Worm (Caenorhabditis elegans): ENCODE results near the gene ppgn-1.

DNA sequence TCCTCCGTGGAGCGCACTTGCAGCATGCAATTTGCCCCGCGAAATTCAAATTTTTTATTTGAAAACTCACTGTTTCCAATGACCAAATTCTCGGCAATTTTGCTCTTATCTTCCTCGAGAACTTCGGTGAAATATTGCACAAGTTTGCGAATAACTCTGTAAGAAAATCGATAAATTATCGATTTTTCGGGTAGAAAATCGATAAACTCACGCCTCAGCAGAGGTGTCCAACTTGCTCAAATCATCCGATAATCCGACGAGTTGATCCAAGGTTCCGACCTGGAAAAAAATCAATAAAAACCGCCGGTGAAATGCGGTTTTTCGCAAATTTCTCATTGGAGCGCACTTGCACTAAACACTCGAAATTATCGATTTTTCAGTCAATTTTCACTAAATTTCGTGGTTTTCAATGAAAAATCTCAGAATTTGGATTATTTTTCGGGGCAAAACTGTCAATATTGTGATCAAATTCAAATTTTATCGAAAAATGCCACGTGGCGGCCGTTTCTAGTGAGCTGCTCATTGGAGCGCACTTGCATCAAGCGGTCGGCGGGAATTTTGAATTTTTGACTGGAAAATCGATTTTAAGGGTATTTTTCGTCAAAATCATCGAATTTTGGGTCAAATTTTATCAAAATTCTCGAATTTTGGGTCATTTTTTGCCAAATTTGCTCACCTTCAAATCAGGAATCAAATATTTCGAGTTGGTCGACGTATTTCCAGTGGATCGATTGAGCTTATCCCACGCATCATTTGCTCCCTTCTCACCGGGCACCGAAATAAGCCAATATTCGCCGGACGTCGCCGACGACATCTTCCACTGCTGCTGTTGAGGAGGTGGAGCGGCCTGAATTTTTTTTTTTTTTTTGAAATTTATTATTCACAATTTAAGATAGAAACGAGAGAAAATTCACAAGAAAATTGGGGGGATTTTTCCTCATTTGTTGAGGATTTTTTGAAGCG is 34.7 kb downstream of the ppgn-1 start, which contains the start of gene vha-11:
- TF ChIP-seq R02D3.7 (tag; optimal IDR thresholded peaks at IDR 0.05) (no peak), ceh-82 (tag; optimal IDR thresholded peaks at IDR 0.05) (no peak), nhr-12 (tag; optimal IDR thresholded peaks at IDR 0.05) (no peak), unc-62 (GFP tag; optimal IDR thresholded peaks at IDR 0.05) (no peak), lin-13 (GFP tag; optimal IDR thresholded peaks at IDR 0.05) (no peak)
